Fruit fly (Drosophila melanogaster): ENCODE measurements around the gene Atu.
A peak's percentile ranks its signal among the peaks of the same experiment; 100 is the strongest.

Atu gene

dm6 chr3R:5601044-5601523, 12.1 kb upstream of the Atu start, which contains the start of the genes kra and SecS:
TSS of gene kra (minus strand) at chr3R:5601136.
TSS of gene SecS (plus strand) at chr3R:5601433.
- peak; percentile 72 for TF ChIP-seq br (GFP tag; optimal IDR thresholded peaks at IDR 0.05)
- TF ChIP-seq foxo (GFP tag; optimal IDR thresholded peaks at IDR 0.05), result peak in 1 of 2 experiments; percentile 77
- TF ChIP-seq dsf (GFP tag; optimal IDR thresholded peaks at IDR 0.05; ENCODE audit: borderline replicate concordance), result peak; percentile 58
- no peak for TF ChIP-seq lola (GFP tag; optimal IDR thresholded peaks at IDR 0.05)
- no peak for TF ChIP-seq Hr78 (GFP tag; optimal IDR thresholded peaks at IDR 0.05)
- peak; percentile 69 for TF ChIP-seq fru (GFP tag; optimal IDR thresholded peaks at IDR 0.05)
- peak; percentile 63 for TF ChIP-seq ey (GFP tag; optimal IDR thresholded peaks at IDR 0.05)
- TF ChIP-seq Sp1 (GFP tag; optimal IDR thresholded peaks at IDR 0.05), result peak; percentile 64
- TF ChIP-seq Hnf4 (GFP tag; optimal IDR thresholded peaks at IDR 0.05), result peak; percentile 71
- TF ChIP-seq sv (GFP tag; optimal IDR thresholded peaks at IDR 0.05), result peak; percentile 50
- TF ChIP-seq Rel (GFP tag; optimal IDR thresholded peaks at IDR 0.05), result peak; percentile 42
- TF ChIP-seq Rel (tag; optimal IDR thresholded peaks at IDR 0.05), result peak; percentile 17
- peak; percentile 46 for TF ChIP-seq woc (GFP tag; optimal IDR thresholded peaks at IDR 0.05)
- no peak for TF ChIP-seq Vsx2 (GFP tag; optimal IDR thresholded peaks at IDR 0.05; ENCODE audit: partially characterized antibody)
- TF ChIP-seq jim (GFP tag; optimal IDR thresholded peaks at IDR 0.05), result no peak
- TF ChIP-seq HLH106 (tag; optimal IDR thresholded peaks at IDR 0.05), result peak; percentile 64
- peak; percentile 56 for TF ChIP-seq OdsH (GFP tag; optimal IDR thresholded peaks at IDR 0.05)
- TF ChIP-seq Dif (GFP tag; optimal IDR thresholded peaks at IDR 0.05; ENCODE audit: partially characterized antibody), result peak; percentile 33
- TF ChIP-seq Hr83 (GFP tag; optimal IDR thresholded peaks at IDR 0.05; ENCODE audit: poor library complexity, severe bottlenecking), result peak; percentile 68
- peak; percentile 40 for TF ChIP-seq CG9705 (GFP tag; optimal IDR thresholded peaks at IDR 0.05)
- no peak for TF ChIP-seq tai (GFP tag; optimal IDR thresholded peaks at IDR 0.05)
- TF ChIP-seq pan (optimal IDR thresholded peaks at IDR 0.05), result no peak
- peak; percentile 60 for TF ChIP-seq h (GFP tag; optimal IDR thresholded peaks at IDR 0.05)
- TF ChIP-seq brk (GFP tag; optimal IDR thresholded peaks at IDR 0.05), result no peak
- peak; percentile 69 for TF ChIP-seq rgr (GFP tag; optimal IDR thresholded peaks at IDR 0.05)

- TF ChIP-seq woc (GFP tag; optimal IDR thresholded peaks at IDR 0.05), result peak; percentile 42
- no peak for TF ChIP-seq dmrt93B (GFP tag; optimal IDR thresholded peaks at IDR 0.05)
- TF ChIP-seq dl (GFP tag; optimal IDR thresholded peaks at IDR 0.05; ENCODE audit: insufficient read depth in 1 of 2, partially characterized antibody in 2 of 2), result no peak
- peak; percentile 53 for TF ChIP-seq CG9705 (GFP tag; optimal IDR thresholded peaks at IDR 0.05)
- peak; percentile 17 for TF ChIP-seq CG32264 (GFP tag; optimal IDR thresholded peaks at IDR 0.05)
- TF ChIP-seq sv (GFP tag; optimal IDR thresholded peaks at IDR 0.05), result peak; percentile 29
- TF ChIP-seq N (GFP tag; optimal IDR thresholded peaks at IDR 0.05), result peak; percentile 94
- TF ChIP-seq Hnf4 (GFP tag; optimal IDR thresholded peaks at IDR 0.05), result no peak
- no peak for TF ChIP-seq Rel (GFP tag; optimal IDR thresholded peaks at IDR 0.05)
- TF ChIP-seq Rel (tag; optimal IDR thresholded peaks at IDR 0.05), result peak; percentile 45
- no peak for TF ChIP-seq Jra (GFP tag; optimal IDR thresholded peaks at IDR 0.05)
- peak; percentile 56 for TF ChIP-seq h (GFP tag; optimal IDR thresholded peaks at IDR 0.05)
- TF ChIP-seq foxo (GFP tag; optimal IDR thresholded peaks at IDR 0.05), result peak in 1 of 2 experiments; percentile 62
- no peak for TF ChIP-seq Mio (GFP tag; optimal IDR thresholded peaks at IDR 0.05)
- no peak for TF ChIP-seq CrebA (GFP tag; optimal IDR thresholded peaks at IDR 0.05; ENCODE audit: borderline replicate concordance)
- no peak for TF ChIP-seq tai (GFP tag; optimal IDR thresholded peaks at IDR 0.05)
- TF ChIP-seq Myc (optimal IDR thresholded peaks at IDR 0.05), result no peak
- TF ChIP-seq lola (GFP tag; optimal IDR thresholded peaks at IDR 0.05), result no peak
- no peak for TF ChIP-seq sage (GFP tag; optimal IDR thresholded peaks at IDR 0.05)
- no peak for TF ChIP-seq jim (GFP tag; optimal IDR thresholded peaks at IDR 0.05)
- TF ChIP-seq dsf (GFP tag; optimal IDR thresholded peaks at IDR 0.05; ENCODE audit: borderline replicate concordance), result no peak
- no peak for TF ChIP-seq pan (optimal IDR thresholded peaks at IDR 0.05)
- peak; percentile 55 for TF ChIP-seq Hr78 (GFP tag; optimal IDR thresholded peaks at IDR 0.05)
- TF ChIP-seq GATAd (GFP tag; optimal IDR thresholded peaks at IDR 0.05), result no peak
- TF ChIP-seq OdsH (GFP tag; optimal IDR thresholded peaks at IDR 0.05), result peak; percentile 23
- TF ChIP-seq Dif (GFP tag; optimal IDR thresholded peaks at IDR 0.05; ENCODE audit: partially characterized antibody), result no peak
- TF ChIP-seq psq (GFP tag; optimal IDR thresholded peaks at IDR 0.05), result peak; percentile 48
- peak; percentile 33 for TF ChIP-seq ey (GFP tag; optimal IDR thresholded peaks at IDR 0.05)
- peak; percentile 54 for TF ChIP-seq Sp1 (GFP tag; optimal IDR thresholded peaks at IDR 0.05)
- no peak for TF ChIP-seq usp (GFP tag; optimal IDR thresholded peaks at IDR 0.05)
- no peak for TF ChIP-seq Hr83 (GFP tag; optimal IDR thresholded peaks at IDR 0.05; ENCODE audit: poor library complexity, severe bottlenecking)
- TF ChIP-seq Dfd (GFP tag; optimal IDR thresholded peaks at IDR 0.05), result no peak
- peak; percentile 100 for TF ChIP-seq fru (GFP tag; optimal IDR thresholded peaks at IDR 0.05)
- TF ChIP-seq brk (GFP tag; optimal IDR thresholded peaks at IDR 0.05), result no peak
- no peak for TF ChIP-seq Abd-B (GFP tag; optimal IDR thresholded peaks at IDR 0.05)
- TF ChIP-seq Vsx2 (GFP tag; optimal IDR thresholded peaks at IDR 0.05; ENCODE audit: partially characterized antibody), result no peak
- TF ChIP-seq HLH106 (tag; optimal IDR thresholded peaks at IDR 0.05), result peak; percentile 64
- TF ChIP-seq rgr (GFP tag; optimal IDR thresholded peaks at IDR 0.05), result no peak
- no peak for TF ChIP-seq br (GFP tag; optimal IDR thresholded peaks at IDR 0.05)
These were observed 6.7 kb upstream of the Atu start, which contains the start of gene asl for dm6 chr3R:5606477-5606876. TSS of gene asl (minus strand) at chr3R:5606543.

Data from whole organism, wandering third instar larva.